Fruit fly (Drosophila melanogaster) whole organism, wandering third instar larva: ENCODE results near the gene Sulf1.

Experiments
- Abd-B ChIP-seq: fragments of >200 bp; optimal IDR thresholded peaks from 2 replicates; lab custom pipeline; 2017; ENCODE audit warnings: missing biosample characterization, missing genetic modification characterization
- CG32264 ChIP-seq: fragments of 200-800 bp; sonication (Bioruptor generic); optimal IDR thresholded peaks from 2 replicates; lab custom pipeline; 2016; ENCODE audit warnings: missing biosample characterization, missing genetic modification characterization
- CG9705 ChIP-seq: fragments of 200-800 bp; sonication (Bioruptor generic); optimal IDR thresholded peaks from 2 replicates; lab custom pipeline; 2018; ENCODE audit warnings: missing biosample characterization, mild to moderate bottlenecking, missing genetic modification characterization
- CrebA ChIP-seq: fragments of 200-800 bp; sonication (Bioruptor generic); optimal IDR thresholded peaks from 2 replicates; lab custom pipeline; 2016; ENCODE audit warnings: missing biosample characterization, mild to moderate bottlenecking, missing genetic modification characterization, borderline replicate concordance
- Dfd ChIP-seq: fragments of >200 bp; optimal IDR thresholded peaks from 2 replicates; lab custom pipeline; 2017; ENCODE audit warnings: missing biosample characterization, missing genetic modification characterization
- Dif ChIP-seq: fragments of 200-275, 200-300 bp; sonication (Bioruptor generic); optimal IDR thresholded peaks from 2 replicates; lab custom pipeline; 2018; ENCODE audit warnings: missing biosample characterization, missing genetic modification characterization; ENCODE audit not compliant: partially characterized antibody
- GATAd ChIP-seq: sonication (Bioruptor generic); optimal IDR thresholded peaks from 2 replicates; lab custom pipeline; 2016; ENCODE audit warnings: missing biosample characterization, missing genetic modification characterization
- HLH106 ChIP-seq: fragments of 200-800 bp; optimal IDR thresholded peaks from 3 replicates; lab custom pipeline; 2019; ENCODE audit warnings: missing biosample characterization, mild to moderate bottlenecking, missing genetic modification characterization, moderate library complexity
- Hnf4 ChIP-seq: fragments of 200-800 bp; sonication (Bioruptor generic); optimal IDR thresholded peaks from 2 replicates; lab custom pipeline; 2016; ENCODE audit warnings: missing biosample characterization, mild to moderate bottlenecking, missing genetic modification characterization
- Hr78 ChIP-seq: fragments of >200 bp; optimal IDR thresholded peaks from 2 replicates; lab custom pipeline; 2017; ENCODE audit warnings: missing biosample characterization, missing genetic modification characterization
- Hr83 ChIP-seq: fragments of 200-300 bp; sonication (Bioruptor generic); optimal IDR thresholded peaks from 2 replicates; lab custom pipeline; 2016; ENCODE audit warnings: missing biosample characterization, mild to moderate bottlenecking, missing genetic modification characterization, moderate library complexity; ENCODE audit not compliant: poor library complexity, severe bottlenecking
- Jra ChIP-seq: sonication (Bioruptor generic); optimal IDR thresholded peaks from 2 replicates; lab custom pipeline; 2016; ENCODE audit warnings: missing biosample characterization, missing genetic modification characterization
- Mio ChIP-seq: sonication (Bioruptor generic); optimal IDR thresholded peaks from 2 replicates; lab custom pipeline; 2016; ENCODE audit warnings: missing biosample characterization, missing genetic modification characterization
- Myc ChIP-seq: fragments of >200 bp; optimal IDR thresholded peaks from 2 replicates; lab custom pipeline; 2017
- N ChIP-seq: fragments of >200 bp; optimal IDR thresholded peaks from 2 replicates; lab custom pipeline; 2018; ENCODE audit warnings: missing biosample characterization, missing external identifiers, missing genetic modification characterization
- OdsH ChIP-seq: fragments of 200-800 bp; sonication (Bioruptor generic); optimal IDR thresholded peaks from 2 replicates; lab custom pipeline; 2016; ENCODE audit warnings: missing biosample characterization, mild to moderate bottlenecking, missing genetic modification characterization
- Rel ChIP-seq, 2 experiments: fragments of 200-800 bp; sonication (Bioruptor generic) in 1 of 2; optimal IDR thresholded peaks; 2 replicates in 1 of 2; 3 replicates in 1 of 2; lab custom pipeline; 2016 to 2019; ENCODE audit warnings: mild to moderate bottlenecking in 2 of 2, missing biosample characterization in 2 of 2, missing genetic modification characterization in 2 of 2, moderate library complexity in 1 of 2
- Sp1 ChIP-seq: fragments of 200-800 bp; sonication (Bioruptor generic); optimal IDR thresholded peaks from 3 replicates; lab custom pipeline; 2019; ENCODE audit warnings: missing biosample characterization, mild to moderate bottlenecking, missing genetic modification characterization, moderate library complexity
- Vsx2 ChIP-seq: fragments of 200-300, 225-300 bp; sonication (Bioruptor generic); optimal IDR thresholded peaks from 2 replicates; lab custom pipeline; 2018; ENCODE audit warnings: missing biosample characterization, missing genetic modification characterization; ENCODE audit not compliant: partially characterized antibody
- br ChIP-seq: fragments of 200-800 bp; sonication (Bioruptor generic); optimal IDR thresholded peaks from 2 replicates; lab custom pipeline; 2016; ENCODE audit warnings: missing biosample characterization, missing genetic modification characterization
- brk ChIP-seq: fragments of 200-800 bp; sonication (Bioruptor generic); optimal IDR thresholded peaks from 2 replicates; lab custom pipeline; 2016; ENCODE audit warnings: missing biosample characterization, mild to moderate bottlenecking, missing genetic modification characterization
- dl ChIP-seq, 2 experiments: fragments of 175-275, 200-275 bp in 1 of 2; fragments of 200-275 bp in 1 of 2; sonication (Bioruptor generic); optimal IDR thresholded peaks; lab custom pipeline; 2018; ENCODE audit warnings: mild to moderate bottlenecking in 2 of 2, missing biosample characterization in 2 of 2, missing genetic modification characterization in 2 of 2, moderate library complexity in 2 of 2; ENCODE audit not compliant: partially characterized antibody in 2 of 2, insufficient read depth in 1 of 2
- dmrt93B ChIP-seq: fragments of 200-800 bp; sonication (Bioruptor generic); optimal IDR thresholded peaks from 2 replicates; lab custom pipeline; 2018; ENCODE audit warnings: missing biosample characterization, mild to moderate bottlenecking, missing genetic modification characterization
- dsf ChIP-seq: sonication (Bioruptor generic); optimal IDR thresholded peaks from 2 replicates; lab custom pipeline; 2016; ENCODE audit warnings: missing biosample characterization, missing genetic modification characterization, borderline replicate concordance
- ey ChIP-seq: fragments of 200-800 bp; sonication (Bioruptor generic); optimal IDR thresholded peaks from 2 replicates; lab custom pipeline; 2016; ENCODE audit warnings: missing biosample characterization, missing genetic modification characterization
- foxo ChIP-seq, 2 experiments: fragments of 200-800 bp; sonication (Bioruptor generic); optimal IDR thresholded peaks; 2 replicates in 1 of 2; 3 replicates in 1 of 2; lab custom pipeline; 2016 to 2017; ENCODE audit warnings: missing biosample characterization in 2 of 2, missing genetic modification characterization in 2 of 2
- fru ChIP-seq: fragments of 200-800 bp; sonication (Bioruptor generic); optimal IDR thresholded peaks from 3 replicates; lab custom pipeline; 2016; ENCODE audit warnings: missing biosample characterization, mild to moderate bottlenecking, missing genetic modification characterization
- h ChIP-seq: fragments of 200-800 bp; sonication (Bioruptor generic); optimal IDR thresholded peaks from 3 replicates; lab custom pipeline; 2016; ENCODE audit warnings: missing biosample characterization, mild to moderate bottlenecking, missing genetic modification characterization
- jim ChIP-seq: fragments of 175-275, 200-325 bp; sonication (Bioruptor generic); optimal IDR thresholded peaks from 2 replicates; lab custom pipeline; 2016; ENCODE audit warnings: missing biosample characterization, mild to moderate bottlenecking, missing genetic modification characterization
- lola ChIP-seq: fragments of >200 bp; optimal IDR thresholded peaks from 2 replicates; lab custom pipeline; 2017; ENCODE audit warnings: missing biosample characterization, missing genetic modification characterization
- pan ChIP-seq: fragments of >200 bp; optimal IDR thresholded peaks from 2 replicates; lab custom pipeline; 2017
- psq ChIP-seq: fragments of 200-800 bp; sonication (Bioruptor generic); optimal IDR thresholded peaks from 3 replicates; lab custom pipeline; 2017; ENCODE audit warnings: missing biosample characterization, mild to moderate bottlenecking, missing genetic modification characterization, moderate library complexity
- rgr ChIP-seq: fragments of 200-800 bp; sonication (Bioruptor generic); optimal IDR thresholded peaks from 3 replicates; lab custom pipeline; 2016; ENCODE audit warnings: missing biosample characterization, mild to moderate bottlenecking, missing genetic modification characterization
- sage ChIP-seq: fragments of 200-800 bp; sonication (Bioruptor generic); optimal IDR thresholded peaks from 2 replicates; lab custom pipeline; 2016; ENCODE audit warnings: missing biosample characterization, mild to moderate bottlenecking, missing genetic modification characterization
- sv ChIP-seq: fragments of 200-800 bp; sonication (Bioruptor generic); optimal IDR thresholded peaks from 3 replicates; lab custom pipeline; 2016; ENCODE audit warnings: missing biosample characterization, missing genetic modification characterization
- tai ChIP-seq: sonication (Bioruptor generic); optimal IDR thresholded peaks from 2 replicates; lab custom pipeline; 2016; ENCODE audit warnings: missing biosample characterization, missing genetic modification characterization
- usp ChIP-seq: fragments of >200 bp; optimal IDR thresholded peaks from 2 replicates; lab custom pipeline; 2017; ENCODE audit warnings: missing biosample characterization, missing genetic modification characterization
- woc ChIP-seq: sonication (Bioruptor generic); optimal IDR thresholded peaks from 2 replicates; lab custom pipeline; 2016; ENCODE audit warnings: missing biosample characterization, mild to moderate bottlenecking, missing genetic modification characterization

Gene Sulf1

DNA sequence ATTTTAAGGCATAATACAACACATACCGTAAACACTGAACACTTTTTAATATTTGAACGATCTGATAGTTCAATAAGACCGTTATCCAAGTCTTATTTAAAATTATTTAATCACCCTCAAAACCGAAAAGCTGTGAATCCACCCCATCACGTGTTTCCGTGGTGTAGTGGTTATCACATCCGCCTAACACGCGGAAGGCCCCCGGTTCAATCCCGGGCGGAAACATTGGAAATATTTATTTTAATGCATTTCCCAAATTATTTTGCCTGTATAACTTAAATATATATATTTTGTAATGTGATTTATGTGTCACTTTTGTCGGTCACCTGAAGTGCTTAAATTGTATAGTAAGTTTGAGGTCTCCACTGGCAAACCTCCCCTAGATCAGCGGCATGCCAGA lies 17.8 kb downstream of the Sulf1 start, which contains the start of gene CG44044:
TSS of gene CG44044 (plus strand) at position 301 of the 400 bp plus-strand sequence.
- TF ChIP-seq Hr83 (GFP tag; lab: Kevin White, UChicago) (no peak), Rel (GFP tag; optimal IDR thresholded peaks at IDR 0.05; lab: Kevin White, UChicago) (no peak), Rel (tag; optimal IDR thresholded peaks at IDR 0.05; lab: Kevin White, UChicago) (no peak), dmrt93B (no peak), ey (no peak), N (no peak), foxo (GFP tag; optimal IDR thresholded peaks at IDR 0.05; lab: Kevin White, UChicago) (no peak), sv (no peak), pan (lab: Kevin White, UChicago) (no peak), sage (GFP tag; lab: Kevin White, UChicago) (no peak), Vsx2 (GFP tag; lab: Kevin White, UChicago) (no peak), HLH106 (no peak)

DNA sequence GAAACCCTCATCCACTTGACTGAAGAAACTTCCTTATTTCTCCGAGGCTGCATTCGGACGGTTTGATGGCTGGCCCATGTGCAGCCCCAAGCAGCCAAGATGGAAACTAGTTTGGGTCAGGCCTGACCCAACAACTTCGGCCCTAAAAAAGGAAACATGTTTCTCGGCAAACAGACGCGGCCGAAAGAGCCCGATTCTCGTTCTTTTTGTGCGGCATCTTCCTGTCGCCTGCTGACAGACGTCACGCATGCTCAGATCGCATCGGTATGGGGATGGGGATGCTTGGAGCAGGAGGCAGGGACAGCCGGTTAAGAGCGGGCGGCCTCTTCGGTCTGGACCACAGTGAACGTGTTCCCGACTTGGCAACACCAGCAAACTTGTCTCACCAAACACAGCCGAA lies 22.6 kb downstream of the Sulf1 start:
- TF ChIP-seq GATAd: no peak
- no peak for TF ChIP-seq Hr83 (GFP tag; lab: Kevin White, UChicago)
- TF ChIP-seq brk (GFP tag; lab: Kevin White, UChicago): no peak
- no peak for TF ChIP-seq CG32264
- TF ChIP-seq Jra (GFP tag; lab: Kevin White, UChicago): no peak
- TF ChIP-seq Myc (lab: Kevin White, UChicago): no peak
- TF ChIP-seq Vsx2 (GFP tag; lab: Kevin White, UChicago): peak; percentile 72
- no peak for TF ChIP-seq dmrt93B
- TF ChIP-seq woc (GFP tag; lab: Kevin White, UChicago): no peak
- TF ChIP-seq CrebA (GFP tag; lab: Kevin White, UChicago): no peak
- peak in 1 of 2 experiments; percentile 40 for TF ChIP-seq dl (GFP tag; optimal IDR thresholded peaks at IDR 0.05; lab: Kevin White, UChicago; ENCODE audit: insufficient read depth in 1 of 2, partially characterized antibody in 2 of 2)
- no peak for TF ChIP-seq Dif (GFP tag; lab: Kevin White, UChicago)
- TF ChIP-seq Hnf4 (GFP tag; lab: Kevin White, UChicago): no peak
- no peak for TF ChIP-seq lola (GFP tag; lab: Kevin White, UChicago)
- TF ChIP-seq HLH106: no peak
- TF ChIP-seq Hr78 (GFP tag; lab: Kevin White, UChicago): no peak
- no peak for TF ChIP-seq N
- peak; percentile 1 for TF ChIP-seq fru (GFP tag; lab: Kevin White, UChicago)
- no peak for TF ChIP-seq jim (GFP tag; lab: Kevin White, UChicago)
- TF ChIP-seq dsf: no peak
- TF ChIP-seq sage (GFP tag; lab: Kevin White, UChicago): peak; percentile 19
- TF ChIP-seq br (GFP tag; lab: Kevin White, UChicago): no peak
- TF ChIP-seq pan (lab: Kevin White, UChicago): no peak
- TF ChIP-seq OdsH (GFP tag; lab: Kevin White, UChicago): no peak
- no peak for TF ChIP-seq CG9705
- peak; percentile 46 for TF ChIP-seq psq (GFP tag; lab: Kevin White, UChicago)
- no peak for TF ChIP-seq foxo (GFP tag; optimal IDR thresholded peaks at IDR 0.05; lab: Kevin White, UChicago)
- no peak for TF ChIP-seq usp
- peak; percentile 67 for TF ChIP-seq Rel (GFP tag; optimal IDR thresholded peaks at IDR 0.05; lab: Kevin White, UChicago)
- TF ChIP-seq Rel (tag; optimal IDR thresholded peaks at IDR 0.05; lab: Kevin White, UChicago): no peak
- no peak for TF ChIP-seq rgr
- peak; percentile 19 for TF ChIP-seq Sp1 (GFP tag; lab: Kevin White, UChicago)
- TF ChIP-seq Dfd (GFP tag; lab: Kevin White, UChicago): no peak
- no peak for TF ChIP-seq tai
- TF ChIP-seq h (GFP tag; lab: Kevin White, UChicago): no peak
- no peak for TF ChIP-seq sv
- no peak for TF ChIP-seq ey
- no peak for TF ChIP-seq Mio (GFP tag; lab: Kevin White, UChicago)
- TF ChIP-seq Abd-B (GFP tag; lab: Kevin White, UChicago): no peak

DNA sequence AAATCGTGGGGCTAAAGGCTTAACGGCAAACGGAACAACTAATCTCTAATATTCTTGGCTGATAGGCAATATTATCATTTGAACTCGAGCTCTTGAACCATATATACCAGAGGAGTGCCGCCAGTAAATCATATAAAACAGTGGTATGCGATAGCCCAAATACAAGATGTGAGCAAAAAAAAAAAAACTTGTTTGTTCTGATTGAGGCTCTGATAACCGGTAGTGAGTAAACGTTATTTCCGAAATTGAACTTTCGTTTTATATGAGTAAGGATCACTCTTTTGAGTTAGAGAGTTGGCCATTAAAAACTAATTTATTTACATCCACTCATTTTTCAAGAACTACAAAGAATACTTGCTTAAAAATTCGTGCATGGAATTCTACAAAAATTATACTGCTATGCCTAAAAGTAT lies 29.3 kb downstream of the Sulf1 start:
- peak; percentile 34 for TF ChIP-seq h (GFP tag; lab: Kevin White, UChicago)
- no peak for TF ChIP-seq CG9705
- TF ChIP-seq CG32264: no peak
- no peak for TF ChIP-seq Sp1 (GFP tag; lab: Kevin White, UChicago)
- peak; percentile 33 for TF ChIP-seq Myc (lab: Kevin White, UChicago)
